Fruit fly (Drosophila melanogaster): Measurements from ENCODE around the gene Cln3.

Gene Cln3

dm6 chr3L:17842892-17843703 is 29.2 kb upstream of the Cln3 start, which contains the start of gene CG5567 (continued):
- TF ChIP-seq CG34224 (GFP tag; IDR thresholded peaks at IDR 0.05; ENCODE audit: partially characterized antibody) = no peak
- TF ChIP-seq eyg (GFP tag; optimal IDR thresholded peaks at IDR 0.05) = no peak
- TF ChIP-seq lab (GFP tag; optimal IDR thresholded peaks at IDR 0.05) = peak; percentile 42
- TF ChIP-seq CG8359 (GFP tag; optimal IDR thresholded peaks at IDR 0.05; ENCODE audit: borderline replicate concordance) = no peak
- TF ChIP-seq NfI (GFP tag; optimal IDR thresholded peaks at IDR 0.05) = no peak
- no peak for TF ChIP-seq CG8388 (GFP tag; optimal IDR thresholded peaks at IDR 0.05)
- no peak for TF ChIP-seq gfzf (GFP tag; optimal IDR thresholded peaks at IDR 0.05)
- no peak for TF ChIP-seq Lhr (GFP tag; optimal IDR thresholded peaks at IDR 0.05)
- peak; percentile 29 for TF ChIP-seq CG15269 (tag; optimal IDR thresholded peaks at IDR 0.05)
- TF ChIP-seq zfh1 (GFP tag; IDR thresholded peaks at IDR 0.05) = no peak
- TF ChIP-seq Myb (GFP tag; optimal IDR thresholded peaks at IDR 0.05) = no peak
- TF ChIP-seq gcm2 (GFP tag; optimal IDR thresholded peaks at IDR 0.05) = no peak
- no peak for TF ChIP-seq Lim3 (GFP tag; IDR thresholded peaks at IDR 0.05)
- TF ChIP-seq CG13424 (tag; optimal IDR thresholded peaks at IDR 0.05) = peak; percentile 15
- TF ChIP-seq CG3847 (GFP tag; IDR thresholded peaks at IDR 0.05) = no peak
- no peak for TF ChIP-seq CG6689 (GFP tag; IDR thresholded peaks at IDR 0.05)
- no peak for TF ChIP-seq B-H2 (GFP tag; optimal IDR thresholded peaks at IDR 0.05)
- peak; percentile 22 for TF ChIP-seq HmgZ (tag; optimal IDR thresholded peaks at IDR 0.05)
- no peak for TF ChIP-seq chn (GFP tag; optimal IDR thresholded peaks at IDR 0.05)
- TF ChIP-seq Hey (tag; optimal IDR thresholded peaks at IDR 0.05) = no peak
- no peak for TF ChIP-seq dmrt99B (tag; optimal IDR thresholded peaks at IDR 0.05)
- TF ChIP-seq Nf-YC (tag; optimal IDR thresholded peaks at IDR 0.05) = peak; percentile 36
- peak; percentile 97 for TF ChIP-seq D19A (tag; optimal IDR thresholded peaks at IDR 0.05)
- TF ChIP-seq lilli (GFP tag; optimal IDR thresholded peaks at IDR 0.05) = peak; percentile 54
- TF ChIP-seq CG10654 (GFP tag; optimal IDR thresholded peaks at IDR 0.05) = no peak
- no peak for TF ChIP-seq Antp (GFP tag; optimal IDR thresholded peaks at IDR 0.05)
- no peak for TF ChIP-seq sqz (GFP tag; optimal IDR thresholded peaks at IDR 0.05)
- no peak for TF ChIP-seq Dref (GFP tag; IDR thresholded peaks at IDR 0.05)
- TF ChIP-seq eve (GFP tag; optimal IDR thresholded peaks at IDR 0.05) = no peak
- TF ChIP-seq cad (GFP tag; optimal IDR thresholded peaks at IDR 0.05) = no peak
- no peak for TF ChIP-seq CG3995 (GFP tag; optimal IDR thresholded peaks at IDR 0.05)
- no peak for TF ChIP-seq esg (GFP tag; conservative IDR thresholded peaks at IDR 0.05)
- no peak for TF ChIP-seq croc (GFP tag; conservative IDR thresholded peaks at IDR 0.05)
- TF ChIP-seq CG11504 (tag; optimal IDR thresholded peaks at IDR 0.05) = no peak
- TF ChIP-seq zfh2 (GFP tag; optimal IDR thresholded peaks at IDR 0.05) = no peak
- peak; percentile 30 for TF ChIP-seq mam (GFP tag; optimal IDR thresholded peaks at IDR 0.05)
- TF ChIP-seq Gsc (GFP tag; IDR thresholded peaks at IDR 0.05) = no peak
- TF ChIP-seq sens (GFP tag) = peak; percentile 82
- peak; percentile 18 for TF ChIP-seq CG17385 (GFP tag; optimal IDR thresholded peaks at IDR 0.05)
- TF ChIP-seq CG11247 (GFP tag; IDR thresholded peaks at IDR 0.05) = no peak
- TF ChIP-seq Hsf (GFP tag; optimal IDR thresholded peaks at IDR 0.05) = no peak
- TF ChIP-seq Xbp1 (GFP tag; optimal IDR thresholded peaks at IDR 0.05) = peak; percentile 2
- no peak for TF ChIP-seq Kr (GFP tag; optimal IDR thresholded peaks at IDR 0.05)
- TF ChIP-seq Dp (GFP tag; optimal IDR thresholded peaks at IDR 0.05) = peak; percentile 86
- TF ChIP-seq Bteb2 (GFP tag; optimal IDR thresholded peaks at IDR 0.05) = no peak
- TF ChIP-seq CG8924 (tag; optimal IDR thresholded peaks at IDR 0.05) = no peak
- peak in 1 of 2 experiments; percentile 88 for TF ChIP-seq Hr78 (GFP tag; optimal IDR thresholded peaks at IDR 0.05)
- peak; percentile 87 for TF ChIP-seq row (GFP tag; IDR thresholded peaks at IDR 0.05)
- peak; percentile 64 for TF ChIP-seq Fer1 (GFP tag; optimal IDR thresholded peaks at IDR 0.05)
- TF ChIP-seq scrt (GFP tag; optimal IDR thresholded peaks at IDR 0.05) = peak; percentile 85

Measured in whole organism, embryonic.